Worm (Caenorhabditis elegans) whole organism, midembryonic: ENCODE data around the gene gba-4.
"Not testable (repeated sequence)": the region's sequence is repeated elsewhere in the genome, so short reads cannot be mapped to it uniquely, and the experiment has no call there.

ENCODE experiments used
- T22C8.4 ChIP-seq: fragments of 200-800 bp; sonication (Bioruptor generic); IDR thresholded peaks from 2 replicates; pipeline ENCODE4 v1.3.6; 2022; ENCODE audit warnings: missing genetic modification characterization, missing compliant biosample characterization
- cog-1 ChIP-seq: sonication (generic microtip); optimal IDR thresholded peaks from 2 replicates; lab custom pipeline; 2016; ENCODE audit warnings: missing genetic modification characterization, missing compliant biosample characterization
- flt-1 ChIP-seq: fragments of 200-800 bp; sonication (Bioruptor generic); IDR thresholded peaks from 2 replicates; pipeline ENCODE4 v1.3.6; 2022; ENCODE audit warnings: missing genetic modification characterization, missing compliant biosample characterization
- klf-2 ChIP-seq: fragments of 200-800 bp; sonication (Bioruptor generic); conservative IDR thresholded peaks from 2 replicates; pipeline ENCODE4 v1.3.6; 2022; ENCODE audit warnings: missing genetic modification reagents, missing genetic modification characterization, missing compliant biosample characterization
- med-1 ChIP-seq: sonication (generic microtip); optimal IDR thresholded peaks from 2 replicates; lab custom pipeline; 2017; ENCODE audit warnings: missing genetic modification characterization, mild to moderate bottlenecking, missing compliant biosample characterization, antibody characterized with exemption, missing genetic modification reagents; ENCODE audit not compliant: insufficient read depth
- ref-1 ChIP-seq: fragments of 200-800 bp; sonication (Bioruptor generic); conservative IDR thresholded peaks from 2 replicates; pipeline ENCODE4 v1.3.6; 2022; ENCODE audit warnings: missing genetic modification reagents, missing genetic modification characterization, missing compliant biosample characterization
- tab-1 ChIP-seq: fragments of 200-800 bp; sonication (Bioruptor generic); IDR thresholded peaks from 2 replicates; pipeline ENCODE4 v1.3.6; 2022; ENCODE audit warnings: missing genetic modification characterization, missing compliant biosample characterization
- ztf-23 ChIP-seq: fragments of 200-800 bp; sonication (Bioruptor generic); IDR thresholded peaks from 2 replicates; pipeline ENCODE4 v1.3.6; 2022; ENCODE audit warnings: missing genetic modification reagents, missing genetic modification characterization, missing compliant biosample characterization
- ztf-29 ChIP-seq: fragments of 200-800 bp; sonication (Bioruptor generic); IDR thresholded peaks from 2 replicates; pipeline ENCODE4 v1.3.6; 2022; ENCODE audit warnings: missing genetic modification reagents, missing genetic modification characterization, missing compliant biosample characterization

Gene gba-4

ce11 chrIV:5333484-5333883 is 17.2 kb downstream of the gba-4 start:
- TF ChIP-seq klf-2 (GFP tag; lab: Robert Waterston, UW) (no peak), med-1 (GFP tag; lab: Kevin White, UChicago) (no peak), ztf-23 (no peak), T22C8.4 (GFP tag; lab: Robert Waterston, UW) (no peak), ztf-29 (GFP tag; lab: Robert Waterston, UW) (no peak), ref-1 (GFP tag; lab: Robert Waterston, UW) (no peak), cog-1 (no peak), tab-1 (GFP tag; lab: Robert Waterston, UW) (no peak), flt-1 (GFP tag; lab: Robert Waterston, UW) (no peak)

- TF ChIP-seq T22C8.4 (GFP tag; lab: Robert Waterston, UW), result no peak
- no peak for TF ChIP-seq cog-1
- no peak for TF ChIP-seq tab-1 (GFP tag; lab: Robert Waterston, UW)
Measured at ce11 chrIV:5332178-5332577, 18.5 kb downstream of the gba-4 start, which contains the start of gene Y4C6B.3. Gene Y4C6B.3, plus strand, starts transcription at chrIV:5332478.

ce11 chrIV:5326144-5326543 is 24.6 kb downstream of the gba-4 start, which contains the start of gene Y4C6B.4:
Gene Y4C6B.4, plus strand, starts transcription at chrIV:5326444.
- TF ChIP-seq klf-2 (GFP tag; lab: Robert Waterston, UW), result no peak
- no peak for TF ChIP-seq flt-1 (GFP tag; lab: Robert Waterston, UW)
- TF ChIP-seq med-1 (GFP tag; lab: Kevin White, UChicago), result no peak
- TF ChIP-seq T22C8.4 (GFP tag; lab: Robert Waterston, UW), result no peak
- no peak for TF ChIP-seq ztf-29 (GFP tag; lab: Robert Waterston, UW)
- no peak for TF ChIP-seq tab-1 (GFP tag; lab: Robert Waterston, UW)

- no peak for TF ChIP-seq ztf-29 (GFP tag; lab: Robert Waterston, UW)
- no peak for TF ChIP-seq ref-1 (GFP tag; lab: Robert Waterston, UW)
- no peak for TF ChIP-seq flt-1 (GFP tag; lab: Robert Waterston, UW)
- no peak for TF ChIP-seq cog-1
- TF ChIP-seq ztf-23, result no peak
Measured at ce11 chrIV:5318835-5319303, 31.8 kb downstream of the gba-4 start, which contains the start of gene slc-46A. Gene slc-46A, plus strand, starts transcription at chrIV:5319253.

ce11 chrIV:5317106-5317505 is 33.6 kb downstream of the gba-4 start:
- TF ChIP-seq tab-1 (GFP tag; lab: Robert Waterston, UW) (no peak), med-1 (GFP tag; lab: Kevin White, UChicago) (no peak), ztf-23 (no peak), flt-1 (GFP tag; lab: Robert Waterston, UW) (no peak), ref-1 (GFP tag; lab: Robert Waterston, UW) (no peak), klf-2 (GFP tag; lab: Robert Waterston, UW) (no peak), ztf-29 (GFP tag; lab: Robert Waterston, UW) (no peak), cog-1 (no peak), T22C8.4 (GFP tag; lab: Robert Waterston, UW) (no peak)

ce11 chrIV:5316223-5316622 is 34.5 kb downstream of the gba-4 start, which contains the start of gene msp-65:
Gene msp-65, plus strand, starts transcription at chrIV:5316523.
- TF ChIP-seq T22C8.4, tab-1, flt-1 (GFP tag; lab: Robert Waterston, UW): not testable (repeated sequence)

ce11 chrIV:5313011-5313410 is 37.7 kb downstream of the gba-4 start, which contains the start of the genes msp-59 and ZK354.2:
Gene msp-59, minus strand, starts transcription at chrIV:5313111.
Gene ZK354.2, plus strand, starts transcription at chrIV:5313405.
- not testable (repeated sequence) for TF ChIP-seq tab-1 (GFP tag; lab: Robert Waterston, UW); cog-1; ref-1 (GFP tag; lab: Robert Waterston, UW)

- TF ChIP-seq med-1 (GFP tag; lab: Kevin White, UChicago), result no peak
- TF ChIP-seq tab-1 (GFP tag; lab: Robert Waterston, UW), result no peak
- TF ChIP-seq klf-2 (GFP tag; lab: Robert Waterston, UW), result no peak
- no peak for TF ChIP-seq ztf-23
Measured at ce11 chrIV:5309742-5310141, 41.0 kb downstream of the gba-4 start, which contains the start of gene ZK354.3. Gene ZK354.3, plus strand, starts transcription at chrIV:5310042.

ce11 chrIV:5308046-5308643 is 42.6 kb downstream of the gba-4 start, which contains the start of the genes ZK354.9 and msp-58:
Gene ZK354.9, minus strand, starts transcription at chrIV:5308146.
Gene msp-58, plus strand, starts transcription at chrIV:5308593.
- not testable (repeated sequence) for TF ChIP-seq tab-1 (GFP tag; lab: Robert Waterston, UW); ztf-23; ref-1 (GFP tag; lab: Robert Waterston, UW)

- no peak for TF ChIP-seq T22C8.4 (GFP tag; lab: Robert Waterston, UW)
- TF ChIP-seq ztf-29 (GFP tag; lab: Robert Waterston, UW), result no peak
- no peak for TF ChIP-seq ref-1 (GFP tag; lab: Robert Waterston, UW)
- TF ChIP-seq ztf-23, result no peak
- TF ChIP-seq flt-1 (GFP tag; lab: Robert Waterston, UW), result no peak
- no peak for TF ChIP-seq tab-1 (GFP tag; lab: Robert Waterston, UW)
- no peak for TF ChIP-seq klf-2 (GFP tag; lab: Robert Waterston, UW)
- no peak for TF ChIP-seq cog-1
- TF ChIP-seq med-1 (GFP tag; lab: Kevin White, UChicago), result no peak
Measured at ce11 chrIV:5306040-5306439, 44.7 kb downstream of the gba-4 start, which contains the start of gene ZK354.8. Gene ZK354.8, minus strand, starts transcription at chrIV:5306140.
